Worm (Caenorhabditis elegans): ENCODE measurements around the gene R02F11.12.
"Not testable (repeated sequence)": the region's sequence is repeated elsewhere in the genome, so short reads cannot be mapped to it uniquely, and the experiment has no call there.

R02F11.12 gene

DNA sequence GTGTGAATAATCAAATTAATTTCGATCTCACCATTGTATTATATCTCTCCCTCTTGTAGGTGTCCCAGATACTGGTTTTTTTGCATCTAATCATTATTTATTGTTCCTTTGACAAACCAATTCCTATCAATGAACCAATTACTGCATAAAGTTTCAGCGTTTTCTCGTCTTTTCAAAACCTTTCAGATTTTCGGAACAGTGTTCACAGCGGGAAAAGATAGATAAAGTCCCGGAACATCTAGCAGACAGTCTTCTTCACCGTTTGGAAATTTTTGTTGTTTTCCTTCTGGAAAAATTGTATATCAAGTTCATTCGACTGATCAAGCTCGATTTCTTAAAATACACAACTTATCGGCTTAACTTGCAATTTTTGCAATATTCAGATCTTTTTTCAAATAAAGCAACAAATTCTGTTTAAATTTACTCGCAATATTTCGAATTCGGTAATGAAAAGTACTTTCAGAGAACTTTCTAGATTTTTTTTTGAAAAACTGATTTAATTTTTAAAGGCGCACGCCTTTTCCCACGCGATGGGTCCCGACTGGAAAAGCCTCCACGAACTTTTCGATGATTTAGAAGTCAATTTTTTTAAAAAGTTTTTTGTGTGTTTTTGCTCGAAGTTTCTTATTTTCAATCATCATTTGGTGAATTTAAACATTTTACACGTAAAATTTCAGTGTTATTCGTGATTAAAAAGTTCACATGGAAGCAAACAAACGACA lies 35.0 kb upstream of the R02F11.12 start, which contains the start of gene pgl-3:
Gene pgl-3 (plus strand): TSS at position 672 of the 722 bp plus-strand sequence.
- TF ChIP-seq pes-1 (GFP tag; IDR thresholded peaks at IDR 0.05) (no peak), sea-1 (GFP tag; conservative IDR thresholded peaks at IDR 0.05) (no peak), F13C5.2 (tag; optimal IDR thresholded peaks at IDR 0.05) (no peak), ama-1 (optimal IDR thresholded peaks at IDR 0.05) (no peak), flt-1 (GFP tag; IDR thresholded peaks at IDR 0.05) (no peak), ceh-36 (tag; optimal IDR thresholded peaks at IDR 0.05) (no peak), B0310.2 (tag; optimal IDR thresholded peaks at IDR 0.05) (no peak), ceh-13 (GFP tag; optimal IDR thresholded peaks at IDR 0.05) (no peak), hnd-1 (tag; optimal IDR thresholded peaks at IDR 0.05) (no peak), scrt-1 (GFP tag; IDR thresholded peaks at IDR 0.05) (no peak), ets-7 (tag; optimal IDR thresholded peaks at IDR 0.05) (no peak), aly-1 (tag; optimal IDR thresholded peaks at IDR 0.05) (no peak), tbx-11 (GFP tag; IDR thresholded peaks at IDR 0.05) (no peak), tra-4 (tag; optimal IDR thresholded peaks at IDR 0.05) (no peak), hmbx-1 (tag; optimal IDR thresholded peaks at IDR 0.05) (no peak), tbx-37 (GFP tag; conservative IDR thresholded peaks at IDR 0.05) (no peak), hmg-4 (GFP tag; optimal IDR thresholded peaks at IDR 0.05) (no peak)

- TF ChIP-seq flt-1 (GFP tag; IDR thresholded peaks at IDR 0.05) (no peak), aly-1 (tag; optimal IDR thresholded peaks at IDR 0.05) (no peak), B0310.2 (tag; optimal IDR thresholded peaks at IDR 0.05) (no peak), hnd-1 (tag; optimal IDR thresholded peaks at IDR 0.05) (no peak), sea-1 (GFP tag; conservative IDR thresholded peaks at IDR 0.05) (no peak), tbx-37 (GFP tag; conservative IDR thresholded peaks at IDR 0.05) (no peak), F13C5.2 (tag; optimal IDR thresholded peaks at IDR 0.05) (no peak), ets-7 (tag; optimal IDR thresholded peaks at IDR 0.05) (no peak), ama-1 (optimal IDR thresholded peaks at IDR 0.05) (no peak), ceh-36 (tag; optimal IDR thresholded peaks at IDR 0.05) (no peak), ceh-13 (GFP tag; optimal IDR thresholded peaks at IDR 0.05) (no peak), hmg-4 (GFP tag; optimal IDR thresholded peaks at IDR 0.05) (no peak), tra-4 (tag; optimal IDR thresholded peaks at IDR 0.05) (no peak)
Measured at ce11 chrV:4758019-4758418, 32.4 kb upstream of the R02F11.12 start.

DNA sequence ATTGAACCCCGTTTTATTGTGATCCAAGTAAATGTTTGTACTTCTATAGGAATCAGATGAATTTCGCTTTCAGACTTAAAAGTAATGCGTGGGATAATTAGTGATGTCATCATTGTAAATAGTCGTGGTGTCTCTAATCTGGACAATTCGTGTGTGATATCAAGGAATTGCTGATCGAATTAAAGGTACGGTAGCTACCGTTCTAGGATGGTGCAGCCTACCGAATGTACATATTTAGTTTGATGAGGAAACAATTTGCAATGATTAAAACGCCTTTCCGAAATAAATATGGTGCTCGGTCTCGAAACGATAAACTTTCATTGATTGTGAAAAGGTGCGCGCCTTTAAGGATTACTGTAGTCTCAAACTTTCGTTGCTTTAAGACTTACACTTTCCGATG lies 31.9 kb upstream of the R02F11.12 start:
- TF ChIP-seq sea-1 (GFP tag; conservative IDR thresholded peaks at IDR 0.05) (no peak), hmg-4 (GFP tag; optimal IDR thresholded peaks at IDR 0.05) (no peak), ceh-36 (tag; optimal IDR thresholded peaks at IDR 0.05) (no peak), scrt-1 (GFP tag; IDR thresholded peaks at IDR 0.05) (no peak)

DNA sequence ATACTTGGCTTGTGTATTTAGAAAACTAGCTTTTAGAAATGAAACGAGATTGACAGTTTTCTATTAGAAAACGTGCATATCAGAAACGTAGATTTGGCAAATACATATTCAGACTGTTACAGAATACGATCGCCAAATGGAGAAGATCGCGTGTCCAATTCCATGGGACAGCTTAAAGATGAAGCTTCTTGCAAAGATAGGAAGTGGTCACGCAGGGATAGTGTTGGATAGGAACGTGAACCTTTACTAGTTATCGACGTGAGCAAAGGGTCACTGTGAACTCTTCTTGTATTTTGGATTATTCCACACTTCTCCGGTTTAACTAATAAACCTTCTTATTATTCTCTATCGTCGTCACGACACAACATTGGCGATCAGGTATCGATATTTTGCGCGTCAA lies 29.8 kb upstream of the R02F11.12 start, which contains the start of gene bgnt-1.4:
Gene bgnt-1.4 (plus strand): TSS at position 301 of the 400 bp plus-strand sequence.
- not testable (repeated sequence) for TF ChIP-seq flt-1 (GFP tag; IDR thresholded peaks at IDR 0.05); sea-1 (GFP tag; conservative IDR thresholded peaks at IDR 0.05); ets-7 (tag; optimal IDR thresholded peaks at IDR 0.05)

DNA sequence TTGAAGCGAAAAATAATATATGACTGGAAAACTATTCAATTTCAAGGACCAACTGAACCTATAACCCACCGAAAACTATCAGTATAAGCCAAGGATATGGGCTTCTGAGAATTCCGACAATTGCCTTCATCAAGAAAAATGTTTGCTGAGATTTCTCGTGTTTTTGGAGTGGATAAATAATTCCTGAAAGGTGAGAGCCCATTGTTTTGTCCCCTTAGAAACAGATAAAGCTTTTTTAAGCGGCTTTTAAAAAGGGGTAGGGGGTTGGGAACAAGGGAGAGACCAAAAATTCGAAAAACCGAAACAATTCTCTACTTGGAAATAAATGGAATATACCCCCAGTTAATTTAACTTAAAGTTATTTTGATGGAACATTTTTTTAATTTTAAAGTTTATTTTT lies 24.0 kb upstream of the R02F11.12 start, which contains the start of gene C18G1.8:
Gene C18G1.8 (minus strand): TSS at position 101 of the 400 bp plus-strand sequence.
- TF ChIP-seq B0310.2 (tag; optimal IDR thresholded peaks at IDR 0.05), result no peak
- TF ChIP-seq sea-1 (GFP tag; conservative IDR thresholded peaks at IDR 0.05), result no peak
- TF ChIP-seq hmbx-1 (tag; optimal IDR thresholded peaks at IDR 0.05), result no peak
- TF ChIP-seq F13C5.2 (tag; optimal IDR thresholded peaks at IDR 0.05), result no peak
- no peak for TF ChIP-seq tbx-37 (GFP tag; conservative IDR thresholded peaks at IDR 0.05)
- TF ChIP-seq ceh-13 (GFP tag; optimal IDR thresholded peaks at IDR 0.05), result no peak
- no peak for TF ChIP-seq tbx-11 (GFP tag; IDR thresholded peaks at IDR 0.05)
- TF ChIP-seq ets-7 (tag; optimal IDR thresholded peaks at IDR 0.05), result no peak
- TF ChIP-seq pes-1 (GFP tag; IDR thresholded peaks at IDR 0.05), result no peak
- no peak for TF ChIP-seq scrt-1 (GFP tag; IDR thresholded peaks at IDR 0.05)
- TF ChIP-seq ama-1 (optimal IDR thresholded peaks at IDR 0.05), result no peak
- no peak for TF ChIP-seq aly-1 (tag; optimal IDR thresholded peaks at IDR 0.05)
- no peak for TF ChIP-seq hnd-1 (tag; optimal IDR thresholded peaks at IDR 0.05)
- no peak for TF ChIP-seq tra-4 (tag; optimal IDR thresholded peaks at IDR 0.05)
- TF ChIP-seq hmg-4 (GFP tag; optimal IDR thresholded peaks at IDR 0.05), result no peak
- no peak for TF ChIP-seq ceh-36 (tag; optimal IDR thresholded peaks at IDR 0.05)

- no peak for TF ChIP-seq ets-7 (tag; optimal IDR thresholded peaks at IDR 0.05)
- TF ChIP-seq tbx-37 (GFP tag; conservative IDR thresholded peaks at IDR 0.05), result no peak
- no peak for TF ChIP-seq ama-1 (optimal IDR thresholded peaks at IDR 0.05)
- TF ChIP-seq F13C5.2 (tag; optimal IDR thresholded peaks at IDR 0.05), result no peak
- TF ChIP-seq hmbx-1 (tag; optimal IDR thresholded peaks at IDR 0.05), result no peak
- no peak for TF ChIP-seq sea-1 (GFP tag; conservative IDR thresholded peaks at IDR 0.05)
- no peak for TF ChIP-seq tbx-11 (GFP tag; IDR thresholded peaks at IDR 0.05)
- no peak for TF ChIP-seq pes-1 (GFP tag; IDR thresholded peaks at IDR 0.05)
- TF ChIP-seq tra-4 (tag; optimal IDR thresholded peaks at IDR 0.05), result no peak
- TF ChIP-seq hnd-1 (tag; optimal IDR thresholded peaks at IDR 0.05), result no peak
Measured at ce11 chrV:4769633-4770032, 20.8 kb upstream of the R02F11.12 start, which contains the start of gene C18G1.9. Gene C18G1.9, minus strand, starts transcription at chrV:4769733.

ce11 chrV:4770408-4770947 lies 20.0 kb upstream of the R02F11.12 start, which contains the start of gene elt-7:
Gene elt-7, plus strand, starts transcription at chrV:4770670.
- no peak for TF ChIP-seq tbx-37 (GFP tag; conservative IDR thresholded peaks at IDR 0.05)
- no peak for TF ChIP-seq ceh-13 (GFP tag; optimal IDR thresholded peaks at IDR 0.05)
- no peak for TF ChIP-seq aly-1 (tag; optimal IDR thresholded peaks at IDR 0.05)
- no peak for TF ChIP-seq hnd-1 (tag; optimal IDR thresholded peaks at IDR 0.05)
- TF ChIP-seq ets-7 (tag; optimal IDR thresholded peaks at IDR 0.05), result no peak
- no peak for TF ChIP-seq sea-1 (GFP tag; conservative IDR thresholded peaks at IDR 0.05)
- TF ChIP-seq scrt-1 (GFP tag; IDR thresholded peaks at IDR 0.05), result no peak
- no peak for TF ChIP-seq hmg-4 (GFP tag; optimal IDR thresholded peaks at IDR 0.05)
- TF ChIP-seq ama-1 (optimal IDR thresholded peaks at IDR 0.05), result no peak
- TF ChIP-seq B0310.2 (tag; optimal IDR thresholded peaks at IDR 0.05), result no peak
- no peak for TF ChIP-seq F13C5.2 (tag; optimal IDR thresholded peaks at IDR 0.05)
- no peak for TF ChIP-seq ceh-36 (tag; optimal IDR thresholded peaks at IDR 0.05)
- no peak for TF ChIP-seq hmbx-1 (tag; optimal IDR thresholded peaks at IDR 0.05)
- TF ChIP-seq flt-1 (GFP tag; IDR thresholded peaks at IDR 0.05), result no peak
- TF ChIP-seq tra-4 (tag; optimal IDR thresholded peaks at IDR 0.05), result no peak
- TF ChIP-seq pes-1 (GFP tag; IDR thresholded peaks at IDR 0.05), result no peak
- TF ChIP-seq tbx-11 (GFP tag; IDR thresholded peaks at IDR 0.05), result no peak

Measured in whole organism, early embryonic.